Worm (Caenorhabditis elegans) whole organism, L3 larva: Measurements from ENCODE around the gene bus-17.

Experiments
- R02D3.7 ChIP-seq: fragments of 150-350 bp; optimal IDR thresholded peaks from 2 replicates; lab custom pipeline; 2014; ENCODE audit warnings: missing biosample characterization, missing genetic modification characterization
- aly-2 ChIP-seq: fragments of 150-350 bp; optimal IDR thresholded peaks from 2 replicates; lab custom pipeline; 2014; ENCODE audit warnings: missing biosample characterization, missing genetic modification characterization
- ceh-16 ChIP-seq: sonication (generic microtip); optimal IDR thresholded peaks from 2 replicates; lab custom pipeline; 2017; ENCODE audit warnings: missing biosample characterization, missing genetic modification characterization
- ceh-28 ChIP-seq: fragments of 150-350 bp; optimal IDR thresholded peaks from 2 replicates; lab custom pipeline; 2014; ENCODE audit warnings: missing biosample characterization, missing genetic modification reagents, missing genetic modification characterization
- ceh-82 ChIP-seq: fragments of 150-350 bp; optimal IDR thresholded peaks from 2 replicates; lab custom pipeline; 2014; ENCODE audit warnings: missing biosample characterization, missing genetic modification characterization
- ceh-9 ChIP-seq: sonication (generic microtip); optimal IDR thresholded peaks from 2 replicates; lab custom pipeline; 2018; ENCODE audit warnings: missing biosample characterization, missing genetic modification characterization
- daf-12 ChIP-seq: fragments of 150-350 bp; optimal IDR thresholded peaks from 2 replicates; lab custom pipeline; 2014; ENCODE audit warnings: missing biosample characterization, missing genetic modification reagents, missing genetic modification characterization
- egl-27 ChIP-seq: sonication (generic microtip); optimal IDR thresholded peaks from 4 replicates; lab custom pipeline; 2017; ENCODE audit warnings: missing biosample characterization, missing genetic modification reagents, missing genetic modification characterization
- elt-1 ChIP-seq: fragments of 150-350 bp; optimal IDR thresholded peaks from 2 replicates; lab custom pipeline; 2014; ENCODE audit warnings: missing biosample characterization, missing genetic modification characterization
- elt-2 ChIP-seq: sonication (generic microtip); optimal IDR thresholded peaks from 2 replicates; lab custom pipeline; 2016; ENCODE audit warnings: missing genetic modification reagents, mild to moderate bottlenecking, missing genetic modification characterization, missing compliant biosample characterization
- elt-3 ChIP-seq, 3 experiments: fragments of 150-350 bp in 1 of 3; sonication (generic microtip) in 2 of 3; optimal IDR thresholded peaks; 2 replicates in 2 of 3; 4 replicates in 1 of 3; lab custom pipeline; 2014 to 2017; ENCODE audit warnings: missing biosample characterization in 3 of 3, missing genetic modification characterization in 3 of 3
- eor-1 ChIP-seq, 2 experiments: fragments of 150-350 bp; optimal IDR thresholded peaks; 2 replicates each; lab custom pipeline; 2014 to 2018; ENCODE audit warnings: missing biosample characterization in 2 of 2, missing genetic modification characterization in 2 of 2
- fkh-10 ChIP-seq: sonication (generic microtip); optimal IDR thresholded peaks from 2 replicates; lab custom pipeline; 2017; ENCODE audit warnings: missing biosample characterization, missing genetic modification reagents, missing genetic modification characterization
- hmg-11 ChIP-seq: sonication (generic microtip); optimal IDR thresholded peaks from 2 replicates; lab custom pipeline; 2016; ENCODE audit warnings: missing genetic modification characterization, missing compliant biosample characterization
- jun-1 ChIP-seq: fragments of 150-350 bp; optimal IDR thresholded peaks from 2 replicates; lab custom pipeline; 2014; ENCODE audit warnings: missing biosample characterization, missing genetic modification reagents, missing genetic modification characterization
- lin-39 ChIP-seq: fragments of 150-350 bp; optimal IDR thresholded peaks from 2 replicates; lab custom pipeline; 2018; ENCODE audit warnings: missing biosample characterization, missing genetic modification reagents, missing genetic modification characterization
- lsy-12 ChIP-seq: sonication (generic microtip); optimal IDR thresholded peaks from 2 replicates; lab custom pipeline; 2016; ENCODE audit warnings: mild to moderate bottlenecking, missing genetic modification characterization, missing compliant biosample characterization
- mdl-1 ChIP-seq: fragments of 150-350 bp; optimal IDR thresholded peaks from 2 replicates; lab custom pipeline; 2014; ENCODE audit warnings: missing biosample characterization, missing genetic modification characterization
- mml-1 ChIP-seq: fragments of 150-350 bp; sonication (generic microtip); optimal IDR thresholded peaks from 3 replicates; lab custom pipeline; 2014; ENCODE audit warnings: missing biosample characterization, missing genetic modification characterization
- nfya-1 ChIP-seq: sonication (generic microtip); optimal IDR thresholded peaks from 2 replicates; lab custom pipeline; 2017; ENCODE audit warnings: missing genetic modification characterization, mild to moderate bottlenecking, missing compliant biosample characterization, antibody characterized with exemption, moderate library complexity; ENCODE audit not compliant: insufficient read depth
- nhr-11 ChIP-seq: fragments of 150-350 bp; optimal IDR thresholded peaks from 2 replicates; lab custom pipeline; 2014; ENCODE audit warnings: missing biosample characterization, missing genetic modification characterization
- nhr-12 ChIP-seq: fragments of 150-350 bp; optimal IDR thresholded peaks from 2 replicates; lab custom pipeline; 2014; ENCODE audit warnings: missing biosample characterization, missing genetic modification characterization
- nhr-23 ChIP-seq: fragments of 150-350 bp; optimal IDR thresholded peaks from 2 replicates; lab custom pipeline; 2014; ENCODE audit warnings: missing biosample characterization, missing genetic modification reagents, missing genetic modification characterization
- nhr-25 ChIP-seq: sonication (generic microtip); optimal IDR thresholded peaks from 2 replicates; lab custom pipeline; 2017; ENCODE audit warnings: missing biosample characterization, missing genetic modification characterization
- nhr-28 ChIP-seq: fragments of 150-350 bp; optimal IDR thresholded peaks from 2 replicates; lab custom pipeline; 2014; ENCODE audit warnings: missing biosample characterization, missing genetic modification characterization
- nhr-43 ChIP-seq: sonication (generic microtip); optimal IDR thresholded peaks from 2 replicates; lab custom pipeline; 2016; ENCODE audit warnings: mild to moderate bottlenecking, missing genetic modification characterization, missing compliant biosample characterization; ENCODE audit not compliant: poor library complexity, severe bottlenecking
- nhr-67 ChIP-seq: fragments of 150-350 bp; optimal IDR thresholded peaks from 2 replicates; lab custom pipeline; 2014; ENCODE audit warnings: missing biosample characterization, missing genetic modification characterization
- pha-4 ChIP-seq: fragments of 150-350 bp; optimal IDR thresholded peaks from 2 replicates; lab custom pipeline; 2014; ENCODE audit warnings: missing biosample characterization, missing genetic modification reagents, missing genetic modification characterization
- pqm-1 ChIP-seq: fragments of 150-350 bp; optimal IDR thresholded peaks from 2 replicates; lab custom pipeline; 2017; ENCODE audit warnings: missing biosample characterization, missing genetic modification characterization, inconsistent platforms
- sea-2 ChIP-seq: fragments of 150-350 bp; sonication (generic microtip); optimal IDR thresholded peaks from 4 replicates; lab custom pipeline; 2014; ENCODE audit warnings: missing biosample characterization, missing genetic modification reagents, missing genetic modification characterization
- tbx-2 ChIP-seq: sonication (generic microtip); optimal IDR thresholded peaks from 2 replicates; lab custom pipeline; 2016; ENCODE audit warnings: mild to moderate bottlenecking, missing genetic modification characterization, missing compliant biosample characterization
- unc-39 ChIP-seq: sonication (generic microtip); optimal IDR thresholded peaks from 4 replicates; lab custom pipeline; 2017; ENCODE audit warnings: missing biosample characterization, missing genetic modification characterization
- unc-62 ChIP-seq: fragments of 150-350 bp; sonication (generic microtip); optimal IDR thresholded peaks from 4 replicates; lab custom pipeline; 2014; ENCODE audit warnings: missing biosample characterization, missing genetic modification reagents, missing genetic modification characterization
- zag-1 ChIP-seq: fragments of 150-350 bp; optimal IDR thresholded peaks from 2 replicates; lab custom pipeline; 2014; ENCODE audit warnings: missing biosample characterization, missing genetic modification characterization
- ztf-11 ChIP-seq: fragments of 150-350 bp; optimal IDR thresholded peaks from 2 replicates; lab custom pipeline; 2014; ENCODE audit warnings: missing biosample characterization, missing genetic modification characterization
- ztf-4 ChIP-seq: fragments of 150-350 bp; optimal IDR thresholded peaks from 2 replicates; lab custom pipeline; 2014; ENCODE audit warnings: missing biosample characterization, missing genetic modification characterization

bus-17 gene

ce11 chrX:15773262-15773908, 7.2 kb upstream of the bus-17 start, which contains the start of gene Y7A5A.13:
Gene Y7A5A.13 (plus strand): TSS chrX:15773858.
- peak; percentile 32 for TF ChIP-seq nhr-43 (tag; lab: Kevin White, UChicago)
- TF ChIP-seq zag-1, result no peak

ce11 chrX:15772674-15773073, 6.5 kb upstream of the bus-17 start, which contains the start of gene Y7A5A.2:
Gene Y7A5A.2 (minus strand): TSS chrX:15772735.
- TF ChIP-seq ceh-28 (tag; lab: Kevin White, UChicago) (peak; percentile 6), ceh-82 (no peak), nhr-12 (no peak), fkh-10 (no peak)

- TF ChIP-seq elt-2 (tag; lab: Kevin White, UChicago) (peak; percentile 64), nfya-1 (tag; lab: Kevin White, UChicago) (no peak), ceh-16 (tag; lab: Kevin White, UChicago) (no peak), mdl-1 (tag; lab: Kevin White, UChicago) (no peak), ceh-82 (no peak), ztf-4 (no peak), pha-4 (tag; lab: Kevin White, UChicago) (peak; percentile 65), pqm-1 (tag; lab: Kevin White, UChicago) (peak; percentile 53)
Measured at ce11 chrX:15771411-15771810, 5.3 kb upstream of the bus-17 start, which contains the start of gene Y7A5A.1. Gene Y7A5A.1 (minus strand): TSS chrX:15771493.

- TF ChIP-seq mdl-1 (tag; lab: Kevin White, UChicago) (no peak), R02D3.7 (tag; lab: Kevin White, UChicago) (no peak), aly-2 (tag; lab: Kevin White, UChicago) (no peak), ceh-9 (no peak), unc-62 (GFP tag; lab: Kevin White, UChicago) (no peak), nhr-25 (tag; lab: Kevin White, UChicago) (no peak), zag-1 (no peak), jun-1 (tag; lab: Kevin White, UChicago) (no peak), pqm-1 (tag; lab: Kevin White, UChicago) (no peak), elt-3 (tag; optimal IDR thresholded peaks at IDR 0.05; lab: Kevin White, UChicago) (no peak), tbx-2 (tag; lab: Kevin White, UChicago) (no peak), ztf-11 (tag; lab: Kevin White, UChicago) (no peak), nhr-11 (tag; lab: Kevin White, UChicago) (no peak), eor-1 (tag; optimal IDR thresholded peaks at IDR 0.05; lab: Kevin White, UChicago) (no peak), lsy-12 (tag; lab: Kevin White, UChicago) (no peak)
- TF ChIP-seq, all 47 proteins: peak for 0
Measured at ce11 chrX:15770787-15771186, 4.6 kb upstream of the bus-17 start.

ce11 chrX:15769895-15770559, 3.9 kb upstream of the bus-17 start:
- peak; percentile 22 for TF ChIP-seq pqm-1 (tag; lab: Kevin White, UChicago)
- TF ChIP-seq elt-1 (tag; lab: Kevin White, UChicago), result no peak
- no peak for TF ChIP-seq hmg-11 (tag; lab: Kevin White, UChicago)
- no peak for TF ChIP-seq nhr-23
- TF ChIP-seq daf-12 (tag; lab: Kevin White, UChicago), result no peak
- peak; percentile 68 for TF ChIP-seq elt-2 (tag; lab: Kevin White, UChicago)
- no peak for TF ChIP-seq nhr-12
- TF ChIP-seq sea-2 (GFP tag; lab: Kevin White, UChicago), result no peak

ce11 chrX:15768532-15768931, 2.4 kb upstream of the bus-17 start:
- TF ChIP-seq jun-1 (tag; lab: Kevin White, UChicago), result no peak
- no peak for TF ChIP-seq egl-27 (tag; lab: Kevin White, UChicago)
- no peak for TF ChIP-seq tbx-2 (tag; lab: Kevin White, UChicago)
- TF ChIP-seq nhr-67, result no peak
- TF ChIP-seq eor-1 (tag; optimal IDR thresholded peaks at IDR 0.05; lab: Kevin White, UChicago), result no peak
- no peak for TF ChIP-seq hmg-11 (tag; lab: Kevin White, UChicago)
- no peak for TF ChIP-seq unc-62 (GFP tag; lab: Kevin White, UChicago)
- no peak for TF ChIP-seq ztf-11 (tag; lab: Kevin White, UChicago)
- TF ChIP-seq unc-39 (tag; lab: Kevin White, UChicago), result no peak
- TF ChIP-seq mdl-1 (tag; lab: Kevin White, UChicago), result no peak
- no peak for TF ChIP-seq pqm-1 (tag; lab: Kevin White, UChicago)
- no peak for TF ChIP-seq nhr-28 (tag; lab: Kevin White, UChicago)
- TF ChIP-seq mml-1 (tag; lab: Kevin White, UChicago), result no peak
- TF ChIP-seq lin-39 (tag; lab: Kevin White, UChicago), result no peak
- no peak for TF ChIP-seq nfya-1 (tag; lab: Kevin White, UChicago)
- no peak for TF ChIP-seq daf-12 (tag; lab: Kevin White, UChicago)
